Worm (Caenorhabditis elegans) whole organism, L1 larva: Measurements from ENCODE around the gene str-134.

Experiments used
- C04F5.9 ChIP-seq: sonication (generic microtip); optimal IDR thresholded peaks from 2 replicates; lab custom pipeline; 2016; ENCODE audit warnings: missing genetic modification characterization, missing compliant biosample characterization
- C34B4.2 ChIP-seq: sonication (generic microtip); optimal IDR thresholded peaks from 2 replicates; lab custom pipeline; 2017; ENCODE audit warnings: mild to moderate bottlenecking, missing genetic modification characterization, missing compliant biosample characterization
- Y116A8C.19 ChIP-seq: sonication (generic microtip); optimal IDR thresholded peaks from 2 replicates; lab custom pipeline; 2016; ENCODE audit warnings: missing compliant biosample characterization, missing genetic modification characterization, borderline replicate concordance
- alr-1 ChIP-seq: fragments of 200-800 bp; sonication (Bioruptor generic); optimal IDR thresholded peaks from 2 replicates; lab custom pipeline; 2018; ENCODE audit warnings: borderline replicate concordance, mild to moderate bottlenecking, missing genetic modification characterization, missing compliant biosample characterization
- blmp-1 ChIP-seq: fragments of 150-350 bp; optimal IDR thresholded peaks from 2 replicates; lab custom pipeline; 2014; ENCODE audit warnings: missing biosample characterization, missing genetic modification characterization
- ceh-63 ChIP-seq: fragments of 200-800 bp; sonication (Bioruptor generic); optimal IDR thresholded peaks from 2 replicates; lab custom pipeline; 2018; ENCODE audit warnings: mild to moderate bottlenecking, missing genetic modification characterization, missing compliant biosample characterization
- ceh-8 ChIP-seq: fragments of 200-800 bp; sonication (Bioruptor generic); optimal IDR thresholded peaks from 2 replicates; lab custom pipeline; 2018; ENCODE audit warnings: mild to moderate bottlenecking, missing genetic modification characterization, moderate library complexity, missing compliant biosample characterization
- ceh-90 ChIP-seq: sonication (generic microtip); optimal IDR thresholded peaks from 2 replicates; lab custom pipeline; 2016; ENCODE audit warnings: missing genetic modification characterization, missing compliant biosample characterization
- ces-1 ChIP-seq: fragments of 150-350 bp; optimal IDR thresholded peaks from 2 replicates; lab custom pipeline; 2014; ENCODE audit warnings: missing biosample characterization, missing genetic modification reagents, missing genetic modification characterization
- dpl-1 ChIP-seq, 3 experiments: fragments of 150-350 bp in 2 of 3; sonication (generic microtip) in 1 of 3; optimal IDR thresholded peaks; 2 replicates each; lab custom pipeline; 2014 to 2017; ENCODE audit warnings: missing biosample characterization in 3 of 3, missing genetic modification characterization in 3 of 3, missing genetic modification reagents in 3 of 3
- dsc-1 ChIP-seq: sonication (generic microtip); optimal IDR thresholded peaks from 2 replicates; lab custom pipeline; 2016; ENCODE audit warnings: mild to moderate bottlenecking, missing genetic modification characterization, missing compliant biosample characterization
- efl-1 ChIP-seq, 4 experiments: fragments of 150-350 bp; optimal IDR thresholded peaks in 3 of 4; peaks in 1 of 4; 1 replicate in 1 of 4; 2 replicates in 3 of 4; lab custom pipeline; 2014; ENCODE audit warnings: missing biosample characterization in 2 of 4, missing genetic modification characterization in 2 of 4, missing genetic modification reagents in 2 of 4
- efl-3 ChIP-seq: fragments of 200-800 bp; sonication (Bioruptor generic); optimal IDR thresholded peaks from 2 replicates; lab custom pipeline; 2018; ENCODE audit warnings: mild to moderate bottlenecking, missing genetic modification characterization, missing compliant biosample characterization
- egl-13 ChIP-seq: sonication (generic microtip); optimal IDR thresholded peaks from 2 replicates; lab custom pipeline; 2016; ENCODE audit warnings: missing genotype, missing genetic modification reagents, missing genetic modification characterization, missing compliant biosample characterization
- egl-27 ChIP-seq, 2 experiments: fragments of 150-350 bp in 1 of 2; sonication (generic microtip); optimal IDR thresholded peaks; 3 replicates each; lab custom pipeline; 2017 to 2018; ENCODE audit warnings: missing biosample characterization in 2 of 2, missing genetic modification characterization in 2 of 2, missing genetic modification reagents in 2 of 2
- elt-3 ChIP-seq, 6 experiments: fragments of 150-350 bp in 1 of 6; sonication (generic microtip); optimal IDR thresholded peaks; 2 replicates each; lab custom pipeline; 2017 to 2018; ENCODE audit warnings: missing biosample characterization in 6 of 6, missing genetic modification characterization in 6 of 6, inconsistent platforms in 1 of 6
- fkh-10 ChIP-seq: sonication (generic microtip); optimal IDR thresholded peaks from 2 replicates; lab custom pipeline; 2017; ENCODE audit warnings: missing biosample characterization, missing genetic modification reagents, missing genetic modification characterization
- fkh-4 ChIP-seq: sonication (generic microtip); optimal IDR thresholded peaks from 2 replicates; lab custom pipeline; 2016; ENCODE audit warnings: missing compliant biosample characterization, missing genetic modification characterization, borderline replicate concordance
- fos-1 ChIP-seq: fragments of 150-350 bp; optimal IDR thresholded peaks from 2 replicates; lab custom pipeline; 2014; ENCODE audit warnings: missing biosample characterization, missing genetic modification characterization
- grh-1 ChIP-seq: fragments of 200-800 bp; sonication (Bioruptor generic); IDR thresholded peaks from 2 replicates; pipeline ENCODE4 v1.3.6; 2022; ENCODE audit warnings: missing genetic modification reagents, missing genetic modification characterization, missing compliant biosample characterization
- hlh-17 ChIP-seq: fragments of 200-800 bp; sonication (Bioruptor generic); optimal IDR thresholded peaks from 2 replicates; lab custom pipeline; 2018; ENCODE audit warnings: missing genetic modification characterization, mild to moderate bottlenecking, missing compliant biosample characterization, moderate library complexity, borderline replicate concordance
- hlh-4 ChIP-seq: sonication (generic microtip); optimal IDR thresholded peaks from 2 replicates; lab custom pipeline; 2016; ENCODE audit warnings: mild to moderate bottlenecking, missing genetic modification characterization, missing compliant biosample characterization
- isw-1 ChIP-seq: fragments of 200-800 bp; sonication (Bioruptor generic); IDR thresholded peaks from 2 replicates; pipeline ENCODE4 v1.3.6; 2022; ENCODE audit warnings: missing genetic modification characterization, missing compliant biosample characterization
- lin-13 ChIP-seq: fragments of 150-350 bp; optimal IDR thresholded peaks from 2 replicates; lab custom pipeline; 2014; ENCODE audit warnings: missing biosample characterization, missing genetic modification reagents, missing genetic modification characterization
- lin-35 ChIP-seq, 2 experiments: fragments of 150-350 bp; optimal IDR thresholded peaks; 2 replicates each; lab custom pipeline; 2014; ENCODE audit warnings: missing biosample characterization in 2 of 2, missing genetic modification characterization in 2 of 2, missing genetic modification reagents in 2 of 2
- lin-39 ChIP-seq: fragments of 150-350 bp; optimal IDR thresholded peaks from 2 replicates; lab custom pipeline; 2014; ENCODE audit warnings: missing biosample characterization, missing genetic modification reagents, missing genetic modification characterization
- lir-3 ChIP-seq: sonication (generic microtip); optimal IDR thresholded peaks from 2 replicates; lab custom pipeline; 2016; ENCODE audit warnings: mild to moderate bottlenecking, missing genetic modification characterization, moderate library complexity, missing compliant biosample characterization; ENCODE audit not compliant: poor library complexity
- mdl-1 ChIP-seq, 2 experiments: fragments of 150-350 bp; optimal IDR thresholded peaks; 2 replicates each; lab custom pipeline; 2014 to 2017; ENCODE audit warnings: missing biosample characterization in 2 of 2, missing genetic modification characterization in 2 of 2, inconsistent platforms in 1 of 2
- mef-2 ChIP-seq: fragments of 150-350 bp; optimal IDR thresholded peaks from 2 replicates; lab custom pipeline; 2014; ENCODE audit warnings: missing biosample characterization, missing genetic modification characterization
- nhr-12 ChIP-seq: sonication (generic microtip); optimal IDR thresholded peaks from 2 replicates; lab custom pipeline; 2017; ENCODE audit warnings: missing biosample characterization, missing genetic modification characterization
- nhr-19 ChIP-seq: fragments of 200-800 bp; sonication (Bioruptor generic); conservative IDR thresholded peaks from 2 replicates; pipeline ENCODE4 v1.3.6; 2022; ENCODE audit warnings: missing genetic modification characterization, missing compliant biosample characterization
- nhr-237 ChIP-seq: fragments of 150-350 bp; optimal IDR thresholded peaks from 2 replicates; lab custom pipeline; 2014; ENCODE audit warnings: missing biosample characterization, missing genetic modification characterization
- nhr-47 ChIP-seq: sonication (generic microtip); optimal IDR thresholded peaks from 2 replicates; lab custom pipeline; 2016; ENCODE audit warnings: mild to moderate bottlenecking, missing genetic modification characterization, moderate library complexity, missing compliant biosample characterization
- nhr-77 ChIP-seq: fragments of 150-350 bp; optimal IDR thresholded peaks from 2 replicates; lab custom pipeline; 2014; ENCODE audit warnings: missing biosample characterization, missing genetic modification characterization
- nhr-84 ChIP-seq: sonication (generic microtip); optimal IDR thresholded peaks from 2 replicates; lab custom pipeline; 2017; ENCODE audit warnings: missing biosample characterization, missing genetic modification characterization
- nhr-85 ChIP-seq: sonication (generic microtip); peaks from one replicate; lab custom pipeline; 2016; ENCODE audit warnings: missing genetic modification characterization, inconsistent platforms, missing compliant biosample characterization
- pqm-1 ChIP-seq: sonication (generic microtip); optimal IDR thresholded peaks from 3 replicates; lab custom pipeline; 2017; ENCODE audit warnings: missing biosample characterization, missing genetic modification characterization
- snpc-4 ChIP-seq: fragments of 150-350 bp; optimal IDR thresholded peaks from 2 replicates; lab custom pipeline; 2014; ENCODE audit warnings: missing biosample characterization, missing genetic modification characterization
- sptf-1 ChIP-seq: fragments of 150-350 bp; optimal IDR thresholded peaks from 2 replicates; lab custom pipeline; 2014; ENCODE audit warnings: missing biosample characterization, missing genetic modification characterization
- sup-37 ChIP-seq: fragments of 200-800 bp; sonication (Bioruptor generic); optimal IDR thresholded peaks from 2 replicates; lab custom pipeline; 2018; ENCODE audit warnings: mild to moderate bottlenecking, missing genetic modification characterization, missing compliant biosample characterization
- tlp-1 ChIP-seq: fragments of 150-350 bp; optimal IDR thresholded peaks from 2 replicates; lab custom pipeline; 2014; ENCODE audit warnings: missing biosample characterization, missing genetic modification characterization
- unc-30 ChIP-seq: sonication (generic microtip); optimal IDR thresholded peaks from 2 replicates; lab custom pipeline; 2017; ENCODE audit warnings: missing biosample characterization, missing genetic modification characterization
- zag-1 ChIP-seq: fragments of 150-350 bp; optimal IDR thresholded peaks from 2 replicates; lab custom pipeline; 2014; ENCODE audit warnings: missing biosample characterization, missing genetic modification characterization
- zip-4 ChIP-seq: fragments of 200-800 bp; sonication (Bioruptor generic); optimal IDR thresholded peaks from 2 replicates; lab custom pipeline; 2018; ENCODE audit warnings: mild to moderate bottlenecking, missing genetic modification characterization, moderate library complexity, missing compliant biosample characterization
- ztf-4 ChIP-seq: fragments of 150-350 bp; optimal IDR thresholded peaks from 2 replicates; lab custom pipeline; 2014; ENCODE audit warnings: missing biosample characterization, missing genetic modification characterization

str-134 gene

DNA sequence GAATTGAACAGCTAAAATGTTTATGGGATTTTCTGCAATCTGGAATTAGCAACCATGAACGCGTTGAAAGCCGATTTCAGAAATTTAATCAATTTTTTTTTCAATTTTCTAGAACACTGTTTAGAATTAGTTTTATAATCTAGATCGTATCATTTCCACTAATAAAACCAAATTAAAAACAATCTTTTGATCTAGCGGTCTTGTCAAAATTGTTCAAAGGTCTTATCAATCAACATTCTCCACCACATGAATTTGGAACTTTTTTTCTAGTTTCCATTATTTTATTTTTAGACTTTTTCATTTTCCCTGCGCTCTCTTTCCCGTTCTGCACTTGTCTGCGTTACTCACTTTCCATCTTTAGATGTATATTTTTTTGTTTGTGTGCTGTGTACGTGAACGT, 18.9 kb downstream of the str-134 start, which contains the start of gene srp-2:
Gene srp-2 (plus strand): TSS at position 301 of the 400 bp plus-strand sequence.
- TF ChIP-seq sup-37 (GFP tag; lab: Kevin White, UChicago), result no peak
- no peak for TF ChIP-seq hlh-4 (tag; lab: Kevin White, UChicago)
- no peak for TF ChIP-seq nhr-84 (tag; lab: Kevin White, UChicago)
- TF ChIP-seq nhr-19 (GFP tag; lab: Robert Waterston, UW), result no peak
- no peak for TF ChIP-seq lin-13 (GFP tag; lab: Kevin White, UChicago)
- TF ChIP-seq mdl-1 (tag; optimal IDR thresholded peaks at IDR 0.05; lab: Kevin White, UChicago), result no peak
- TF ChIP-seq ztf-4 (tag; lab: Kevin White, UChicago), result no peak

DNA sequence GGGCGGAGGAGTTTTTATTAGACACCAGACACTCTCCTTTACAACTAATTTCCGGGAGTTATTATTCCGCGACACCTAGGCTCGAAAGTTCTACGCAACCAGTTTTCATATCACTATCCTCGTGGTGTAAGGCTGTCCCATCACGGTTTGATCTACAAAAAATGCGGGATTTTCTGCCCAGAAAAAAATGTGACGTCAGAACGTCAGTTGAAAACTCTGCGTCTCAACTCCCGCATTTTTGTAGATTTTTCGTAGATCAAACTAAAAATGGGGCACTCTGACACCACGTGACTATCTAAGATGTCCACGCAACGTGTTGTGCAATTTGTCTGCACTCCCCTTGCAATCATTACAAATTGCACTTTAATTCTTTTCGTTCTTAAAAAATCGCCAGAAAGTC, 21.3 kb downstream of the str-134 start, which contains the start of gene str-238:
Gene str-238 (plus strand): TSS at position 301 of the 400 bp plus-strand sequence.
- TF ChIP-seq mdl-1 (tag; optimal IDR thresholded peaks at IDR 0.05; lab: Kevin White, UChicago) (no peak), dsc-1 (tag; lab: Kevin White, UChicago) (no peak), nhr-85 (peak; percentile 2)

DNA sequence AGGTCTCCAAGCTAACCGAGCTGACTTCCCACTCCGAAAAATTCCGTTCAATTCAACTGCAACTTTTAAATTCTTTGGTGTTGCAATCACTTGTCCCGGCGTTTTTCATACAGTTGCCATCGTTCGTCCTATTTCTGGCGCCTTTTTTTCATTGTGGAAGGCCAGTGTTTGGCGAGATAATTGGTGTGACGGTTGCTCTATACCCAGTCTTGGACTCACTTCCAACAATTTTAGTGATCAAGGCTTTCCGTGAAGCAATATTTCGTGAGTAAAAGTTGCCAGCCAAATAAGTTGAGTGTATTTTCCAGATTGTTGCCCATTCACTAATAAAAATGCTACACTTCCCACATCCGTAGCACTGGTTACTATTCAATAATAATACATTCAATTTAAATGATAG, 28.8 kb downstream of the str-134 start:
- no peak for TF ChIP-seq nhr-237 (tag; lab: Kevin White, UChicago)
- no peak for TF ChIP-seq egl-13 (tag; lab: Kevin White, UChicago)
- no peak for TF ChIP-seq C04F5.9
- TF ChIP-seq ceh-90 (tag; lab: Kevin White, UChicago), result no peak
- TF ChIP-seq alr-1 (tag; lab: Kevin White, UChicago), result no peak
- no peak for TF ChIP-seq hlh-17
- no peak for TF ChIP-seq zag-1 (tag; lab: Kevin White, UChicago)
- TF ChIP-seq egl-27 (tag; optimal IDR thresholded peaks at IDR 0.05; lab: Kevin White, UChicago), result no peak
- no peak for TF ChIP-seq lin-39 (tag; lab: Kevin White, UChicago)
- no peak for TF ChIP-seq mef-2
- TF ChIP-seq fkh-4, result no peak
- TF ChIP-seq tlp-1 (tag; lab: Kevin White, UChicago), result no peak
- TF ChIP-seq, all 84 proteins: peak for 0

DNA sequence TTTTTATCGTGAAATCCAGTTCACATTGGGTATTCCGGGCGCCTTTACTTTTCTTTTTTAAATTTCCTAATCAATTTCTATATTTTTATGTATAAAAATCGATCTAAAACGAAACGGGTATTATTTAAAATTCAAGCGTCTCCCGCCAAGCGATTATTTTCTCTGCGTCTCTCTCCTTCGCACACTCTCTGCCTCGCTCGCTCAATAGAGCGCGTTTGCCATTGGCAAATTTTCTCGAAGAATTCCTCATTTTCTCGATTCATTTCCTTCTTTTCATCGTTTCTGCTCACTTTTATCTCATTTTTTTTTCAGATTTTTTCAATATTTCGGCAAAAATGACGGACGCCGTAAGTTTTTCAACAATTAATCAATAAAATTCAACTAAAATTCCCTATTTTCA, 29.8 kb downstream of the str-134 start, which contains the start of gene sti-1:
Gene sti-1 (plus strand): TSS at position 263 of the 400 bp plus-strand sequence.
- TF ChIP-seq ces-1 (GFP tag; lab: Kevin White, UChicago) (no peak), lin-35 (GFP tag; optimal IDR thresholded peaks at IDR 0.05; lab: Kevin White, UChicago) (peak; percentile 97 to 99), nhr-85 (peak; percentile 93), pqm-1 (tag; lab: Kevin White, UChicago) (no peak), fkh-10 (peak; percentile 19), isw-1 (GFP tag; lab: Robert Waterston, UW) (peak; percentile 87), dpl-1 (GFP tag; optimal IDR thresholded peaks at IDR 0.05; lab: Kevin White, UChicago) (peak; percentile 96 to 97 (median 97)), ceh-8 (peak; percentile 68), unc-30 (no peak), tlp-1 (tag; lab: Kevin White, UChicago) (no peak), fkh-4 (no peak), nhr-47 (tag; lab: Kevin White, UChicago) (peak; percentile 93), efl-1 (optimal IDR thresholded peaks at IDR 0.05; lab: Kevin White, UChicago) (peak; percentile 99 to 100), efl-1 (GFP tag; optimal IDR thresholded peaks at IDR 0.05 in 1 of 2; lab: Kevin White, UChicago) (peak; percentile 99 to 100), C34B4.2 (tag; lab: Kevin White, UChicago) (no peak), sptf-1 (tag; lab: Kevin White, UChicago) (no peak), fos-1 (peak; percentile 76), lir-3 (peak; percentile 54), blmp-1 (tag; lab: Kevin White, UChicago) (peak; percentile 74), sup-37 (GFP tag; lab: Kevin White, UChicago) (peak; percentile 72), mef-2 (no peak), efl-3 (no peak), C04F5.9 (peak; percentile 41), nhr-12 (tag; lab: Kevin White, UChicago) (no peak), nhr-77 (peak; percentile 96), ceh-63 (GFP tag; lab: Kevin White, UChicago) (no peak), zag-1 (tag; lab: Kevin White, UChicago) (no peak), nhr-237 (tag; lab: Kevin White, UChicago) (peak; percentile 83), grh-1 (GFP tag; lab: Robert Waterston, UW) (peak; percentile 77), elt-3 (tag; optimal IDR thresholded peaks at IDR 0.05; lab: Kevin White, UChicago) (peak in 2 of 6 experiments; percentile 65 to 90), Y116A8C.19 (tag; lab: Kevin White, UChicago) (no peak), lin-13 (GFP tag; lab: Kevin White, UChicago) (peak; percentile 79), snpc-4 (tag; lab: Kevin White, UChicago) (peak; percentile 65), zip-4 (peak; percentile 56)
